Fruit fly (Drosophila melanogaster) whole organism, embryonic: ENCODE results near the gene Upf2.

Experiments
- Blimp-1 ChIP-seq: fragments of 200-800 bp; sonication (Bioruptor generic); optimal IDR thresholded peaks from 3 replicates; lab custom pipeline; 2018; ENCODE audit warnings: missing biosample characterization, missing genetic modification characterization, mild to moderate bottlenecking, moderate library complexity, missing genetic modification reagents
- CG10267 ChIP-seq: fragments of 200-800 bp; sonication (Bioruptor generic); optimal IDR thresholded peaks from 2 replicates; lab custom pipeline; 2018; ENCODE audit warnings: missing biosample characterization, mild to moderate bottlenecking, missing genetic modification characterization, moderate library complexity
- CG10366 ChIP-seq: fragments of 200-800 bp; sonication (Bioruptor generic); IDR thresholded peaks from 2 replicates; pipeline ENCODE4 v1.3.6; 2022; ENCODE audit warnings: missing biosample characterization, missing genetic modification characterization
- CG11247 ChIP-seq: fragments of 200-800 bp; sonication (Bioruptor generic); IDR thresholded peaks from 2 replicates; pipeline ENCODE4 v1.3.6; 2022; ENCODE audit warnings: missing biosample characterization, missing genetic modification characterization
- CG11398 ChIP-seq: fragments of 200-800 bp; sonication (Bioruptor generic); optimal IDR thresholded peaks from 2 replicates; lab custom pipeline; 2016; ENCODE audit warnings: missing biosample characterization, missing genetic modification characterization
- CG12104 ChIP-seq: fragments of 200-800 bp; sonication (Bioruptor generic); optimal IDR thresholded peaks from 3 replicates; lab custom pipeline; 2016; ENCODE audit warnings: missing biosample characterization, missing genetic modification characterization
- CG12236 ChIP-seq: fragments of 200-800 bp; sonication (Bioruptor generic); optimal IDR thresholded peaks from 2 replicates; lab custom pipeline; 2016; ENCODE audit warnings: missing biosample characterization, missing genetic modification characterization
- CG13296 ChIP-seq: fragments of 200-800 bp; sonication (Bioruptor generic); optimal IDR thresholded peaks from 3 replicates; lab custom pipeline; 2018; ENCODE audit warnings: missing biosample characterization, mild to moderate bottlenecking, missing genetic modification characterization
- CG13894 ChIP-seq: fragments of 200-800 bp; sonication (Bioruptor generic); optimal IDR thresholded peaks from 3 replicates; lab custom pipeline; 2018; ENCODE audit warnings: missing biosample characterization, mild to moderate bottlenecking, missing genetic modification characterization, moderate library complexity
- CG14441 ChIP-seq: fragments of 200-800 bp; sonication (Bioruptor generic); IDR thresholded peaks from 2 replicates; pipeline ENCODE4 v1.3.6; 2022; ENCODE audit warnings: missing biosample characterization, missing genetic modification characterization
- CG2889 ChIP-seq: fragments of 200-800 bp; sonication (Bioruptor generic); IDR thresholded peaks from 3 replicates; pipeline ENCODE4 v1.3.6; 2022; ENCODE audit warnings: missing biosample characterization, missing genetic modification characterization
- CG30431 ChIP-seq: fragments of 200-800 bp; sonication (Bioruptor generic); optimal IDR thresholded peaks from 2 replicates; lab custom pipeline; 2017; ENCODE audit warnings: missing biosample characterization, missing genetic modification characterization
- CG31224 ChIP-seq: fragments of 200-800 bp; sonication (Bioruptor generic); IDR thresholded peaks from 2 replicates; pipeline ENCODE4 v1.3.6; 2022; ENCODE audit warnings: missing biosample characterization, missing genetic modification characterization
- CG7271 ChIP-seq: fragments of 200-800 bp; sonication (Bioruptor generic); optimal IDR thresholded peaks from 2 replicates; lab custom pipeline; 2018; ENCODE audit warnings: missing biosample characterization, mild to moderate bottlenecking, missing genetic modification characterization, moderate library complexity
- CG8089 ChIP-seq: fragments of 200-800 bp; sonication (Bioruptor generic); optimal IDR thresholded peaks from 3 replicates; lab custom pipeline; 2016; ENCODE audit warnings: missing biosample characterization, missing genetic modification characterization
- CG8281 ChIP-seq: fragments of 200-800 bp; sonication (Bioruptor generic); optimal IDR thresholded peaks from 2 replicates; lab custom pipeline; 2018; ENCODE audit warnings: missing biosample characterization, mild to moderate bottlenecking, missing genetic modification characterization, moderate library complexity
- Chrac-16 ChIP-seq: fragments of 200-800 bp; sonication (Bioruptor generic); optimal IDR thresholded peaks from 3 replicates; lab custom pipeline; 2016; ENCODE audit warnings: missing biosample characterization, missing genetic modification characterization
- CoRest ChIP-seq: fragments of 200-800 bp; sonication (Bioruptor generic); optimal IDR thresholded peaks from 3 replicates; lab custom pipeline; 2018; ENCODE audit warnings: missing biosample characterization, mild to moderate bottlenecking, missing genetic modification characterization, moderate library complexity
- E2f1 ChIP-seq: fragments of 200-800 bp; sonication (Bioruptor generic); IDR thresholded peaks from 2 replicates; pipeline ENCODE4 v1.3.6; 2022; ENCODE audit warnings: missing biosample characterization, missing genetic modification characterization
- Hr3 ChIP-seq: fragments of 200-800 bp; sonication (Bioruptor generic); optimal IDR thresholded peaks from 3 replicates; lab custom pipeline; 2016; ENCODE audit warnings: missing biosample characterization, missing genetic modification characterization
- Kr ChIP-seq: fragments of 200-800 bp; sonication (Bioruptor generic); optimal IDR thresholded peaks from 2 replicates; lab custom pipeline; 2017; ENCODE audit warnings: missing biosample characterization, mild to moderate bottlenecking, missing genetic modification characterization
- Pdp1 ChIP-seq, 2 experiments: fragments of 200-800 bp; sonication (Bioruptor generic); optimal IDR thresholded peaks; 3 replicates each; lab custom pipeline; 2016; ENCODE audit warnings: missing biosample characterization in 2 of 2, missing genetic modification characterization in 2 of 2, mild to moderate bottlenecking in 1 of 2, moderate library complexity in 1 of 2
- Rfx ChIP-seq: fragments of 200-800 bp; sonication (Bioruptor generic); IDR thresholded peaks from 2 replicates; pipeline ENCODE4 v1.3.6; 2022; ENCODE audit warnings: missing biosample characterization, missing genetic modification characterization
- Rx ChIP-seq: fragments of 200-800 bp; sonication (Bioruptor generic); IDR thresholded peaks from 2 replicates; pipeline ENCODE4 v1.3.6; 2022; ENCODE audit warnings: missing biosample characterization, missing genetic modification characterization
- Scr ChIP-seq: fragments of 200-800 bp; sonication (Bioruptor generic); IDR thresholded peaks from 2 replicates; pipeline ENCODE4 v1.3.6; 2022; ENCODE audit warnings: missing biosample characterization, missing genetic modification characterization; ENCODE audit not compliant: partially characterized antibody
- Six4 ChIP-seq: fragments of 200-800 bp; sonication (Bioruptor generic); optimal IDR thresholded peaks from 2 replicates; lab custom pipeline; 2016; ENCODE audit warnings: missing biosample characterization, missing genetic modification characterization
- Sox102F ChIP-seq: fragments of 200-800 bp; sonication (Bioruptor generic); optimal IDR thresholded peaks from 2 replicates; lab custom pipeline; 2018; ENCODE audit warnings: missing biosample characterization, mild to moderate bottlenecking, missing genetic modification characterization, moderate library complexity
- Sry-δ ChIP-seq: fragments of 200-800 bp; sonication (Bioruptor generic); optimal IDR thresholded peaks from 2 replicates; lab custom pipeline; 2016; ENCODE audit warnings: missing biosample characterization, missing genetic modification characterization
- Trl ChIP-seq, 3 experiments: fragments of >200 bp in 2 of 3; fragments of 200-800 bp in 1 of 3; sonication (Bioruptor generic) in 1 of 3; optimal IDR thresholded peaks; 2 replicates in 1 of 3; 3 replicates in 2 of 3; lab custom pipeline; 2016 to 2017; ENCODE audit warnings: missing biosample characterization in 1 of 3, missing genetic modification characterization in 1 of 3
- ash1 ChIP-seq: fragments of 200-800 bp; sonication (Bioruptor generic); optimal IDR thresholded peaks from 2 replicates; lab custom pipeline; 2018; ENCODE audit warnings: missing biosample characterization, mild to moderate bottlenecking, missing genetic modification characterization
- cato ChIP-seq: fragments of 200-800 bp; sonication (Bioruptor generic); optimal IDR thresholded peaks from 2 replicates; lab custom pipeline; 2016; ENCODE audit warnings: missing biosample characterization, missing genetic modification characterization, borderline replicate concordance
- dm ChIP-seq: fragments of 200-800 bp; sonication (Bioruptor generic); optimal IDR thresholded peaks from 3 replicates; lab custom pipeline; 2016; ENCODE audit warnings: missing biosample characterization, missing genetic modification characterization
- esg ChIP-seq: fragments of 200-800 bp; sonication (Bioruptor generic); conservative IDR thresholded peaks from 2 replicates; pipeline ENCODE4 v1.3.6; 2022; ENCODE audit warnings: missing biosample characterization, missing genetic modification characterization
- fru ChIP-seq: fragments of >200 bp; optimal IDR thresholded peaks from 2 replicates; lab custom pipeline; 2017
- gce ChIP-seq: fragments of 200-800 bp; sonication (Bioruptor generic); IDR thresholded peaks from 3 replicates; pipeline ENCODE4 v1.3.6; 2022; ENCODE audit warnings: missing biosample characterization, missing genetic modification characterization
- gcm ChIP-seq: fragments of 200-800 bp; sonication (Bioruptor generic); optimal IDR thresholded peaks from 2 replicates; lab custom pipeline; 2019; ENCODE audit warnings: missing biosample characterization, mild to moderate bottlenecking, missing genetic modification characterization, moderate library complexity
- insv ChIP-seq, 2 experiments: fragments of 200-800 bp; sonication (Bioruptor generic); optimal IDR thresholded peaks; 3 replicates each; lab custom pipeline; 2016 to 2018; ENCODE audit warnings: missing biosample characterization in 2 of 2, missing genetic modification characterization in 2 of 2
- jing ChIP-seq: fragments of 200-800 bp; sonication (Bioruptor generic); optimal IDR thresholded peaks from 2 replicates; lab custom pipeline; 2018; ENCODE audit warnings: missing biosample characterization, mild to moderate bottlenecking, missing genetic modification characterization
- kah ChIP-seq: fragments of 200-800 bp; sonication (Bioruptor generic); optimal IDR thresholded peaks from 2 replicates; lab custom pipeline; 2018; ENCODE audit warnings: missing biosample characterization, mild to moderate bottlenecking, missing genetic modification characterization
- nerfin-1 ChIP-seq: fragments of 200-800 bp; sonication (Bioruptor generic); optimal IDR thresholded peaks from 3 replicates; lab custom pipeline; 2019; ENCODE audit warnings: missing biosample characterization, mild to moderate bottlenecking, missing genetic modification characterization, moderate library complexity
- peb ChIP-seq: fragments of 200-800 bp; sonication (Bioruptor generic); IDR thresholded peaks from 2 replicates; pipeline ENCODE4 v1.3.6; 2022; ENCODE audit warnings: missing biosample characterization, missing genetic modification characterization
- slbo ChIP-seq: fragments of 200-800 bp; sonication (Bioruptor generic); IDR thresholded peaks from 2 replicates; pipeline ENCODE4 v1.3.6; 2022; ENCODE audit warnings: missing biosample characterization, missing genetic modification characterization
- tap ChIP-seq: fragments of 200-800 bp; optimal IDR thresholded peaks from 3 replicates; lab custom pipeline; 2019; ENCODE audit warnings: missing biosample characterization, mild to moderate bottlenecking, missing genetic modification characterization, moderate library complexity
- zfh2 ChIP-seq: fragments of 200-800 bp; sonication (Bioruptor generic); optimal IDR thresholded peaks from 2 replicates; lab custom pipeline; 2016; ENCODE audit warnings: missing biosample characterization, missing genetic modification characterization

The Upf2 gene

DNA sequence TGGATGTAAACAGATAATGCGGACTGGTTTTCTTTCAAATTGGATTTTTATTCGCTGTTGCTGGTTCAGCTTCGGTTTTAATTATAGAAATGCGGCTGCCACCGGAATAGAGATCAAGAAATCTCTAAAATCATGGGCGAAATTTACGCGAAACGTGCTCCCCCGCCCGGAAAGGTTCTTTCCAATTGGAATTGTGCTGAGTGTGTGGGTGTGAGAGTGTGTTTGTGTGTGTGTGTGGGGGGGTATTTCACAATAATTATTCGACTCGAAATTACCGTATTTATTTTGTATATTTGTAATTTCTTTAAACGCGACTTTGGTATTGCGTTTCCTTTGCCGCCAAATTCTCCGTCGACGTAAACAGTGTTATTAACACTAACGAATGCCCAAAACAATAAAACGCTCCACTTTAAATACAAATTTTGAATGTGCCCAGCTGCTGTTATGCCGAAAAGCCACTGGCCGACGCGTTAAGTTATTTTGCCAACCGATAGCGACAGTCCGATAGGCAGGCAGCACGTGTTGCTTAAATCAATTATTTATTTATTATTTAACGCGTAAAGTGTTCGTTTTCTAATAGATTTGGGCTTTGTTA lies 40.5 kb upstream of the Upf2 start, which contains the start of gene Gclc (continued):
- TF ChIP-seq Chrac-16 (no peak), peb (GFP tag; lab: Robert Waterston, UW) (no peak), zfh2 (GFP tag; lab: Kevin White, UChicago) (no peak), cato (no peak), ash1 (GFP tag; lab: Kevin White, UChicago) (no peak), CG12104 (GFP tag; lab: Kevin White, UChicago) (no peak), CG10267 (tag; lab: Kevin White, UChicago) (peak; percentile 36), CG31224 (GFP tag; lab: Robert Waterston, UW) (no peak), Kr (GFP tag; lab: Kevin White, UChicago) (no peak), CG7271 (no peak), CG2889 (no peak), CG30431 (GFP tag; lab: Kevin White, UChicago) (no peak), CG12236 (no peak), CG8281 (tag; lab: Kevin White, UChicago) (no peak), CG13894 (tag; lab: Kevin White, UChicago) (peak; percentile 31), fru (no peak), CG11247 (no peak), Sry-δ (GFP tag; lab: Kevin White, UChicago) (peak; percentile 28), insv (GFP tag; optimal IDR thresholded peaks at IDR 0.05; lab: Kevin White, UChicago) (peak; percentile 31 to 90), Blimp-1 (no peak), CG10366 (GFP tag; lab: Robert Waterston, UW) (no peak), Scr (peak; percentile 39), kah (GFP tag; lab: Kevin White, UChicago) (no peak), dm (GFP tag; lab: Kevin White, UChicago) (peak; percentile 81), Six4 (no peak), Rfx (GFP tag; lab: Robert Waterston, UW) (peak; percentile 26; the same call in 1 of the 2 replicates), CG14441 (GFP tag; lab: Robert Waterston, UW) (no peak), esg (GFP tag; lab: Robert Waterston, UW) (no peak), Rx (GFP tag; lab: Robert Waterston, UW) (no peak), Sox102F (GFP tag; lab: Kevin White, UChicago) (no peak), tap (no peak), gcm (GFP tag; lab: Kevin White, UChicago) (no peak)

DNA sequence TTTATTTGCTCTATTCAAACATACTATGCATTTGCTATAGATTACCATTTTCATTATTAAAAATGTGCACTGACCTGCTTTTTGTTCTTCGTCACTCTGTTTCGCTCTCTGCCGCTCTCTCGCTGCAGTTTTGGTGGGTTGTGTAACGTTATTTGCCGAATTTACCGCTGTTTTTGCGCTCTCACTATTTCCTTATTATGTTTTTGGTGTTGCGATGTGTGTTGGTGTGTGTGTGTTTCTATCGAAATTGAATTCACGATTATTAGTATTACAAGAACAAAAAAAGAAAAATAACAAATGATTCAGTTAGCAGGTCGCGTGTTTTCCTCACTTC lies 40.0 kb upstream of the Upf2 start:
- TF ChIP-seq CoRest (tag; lab: Kevin White, UChicago) (no peak), nerfin-1 (tag; lab: Kevin White, UChicago) (peak; percentile 13), Hr3 (GFP tag; lab: Kevin White, UChicago) (no peak), gce (no peak), E2f1 (GFP tag; lab: Robert Waterston, UW) (no peak), CG11398 (GFP tag; lab: Kevin White, UChicago) (no peak), slbo (GFP tag; lab: Robert Waterston, UW) (0 out of 2 replicates have a peak, but pooled peaks have one; percentile 0), jing (GFP tag; lab: Kevin White, UChicago) (no peak), CG8089 (GFP tag; lab: Kevin White, UChicago) (no peak), Pdp1 (GFP tag; optimal IDR thresholded peaks at IDR 0.05; lab: Kevin White, UChicago) (peak in 1 of 2 experiments; percentile 95), Trl (optimal IDR thresholded peaks at IDR 0.05; lab: Kevin White, UChicago) (peak in 1 of 2 experiments; percentile 57), Trl (GFP tag; optimal IDR thresholded peaks at IDR 0.05; lab: Kevin White, UChicago) (no peak), CG13296 (no peak)
